Worm (Caenorhabditis elegans) whole organism, L4/young adult: ENCODE data around the gene rps-11.

Experiments
- dao-5 ChIP-seq: sonication (generic microtip); optimal IDR thresholded peaks from 2 replicates; lab custom pipeline; 2016; ENCODE audit warnings: missing genotype, missing genetic modification characterization, moderate library complexity, missing compliant biosample characterization
- him-1 ChIP-seq: sonication (generic microtip); optimal IDR thresholded peaks from 2 replicates; lab custom pipeline; 2016; ENCODE audit warnings: missing genotype, missing genetic modification reagents, missing genetic modification characterization, missing compliant biosample characterization

ce11 chrIV:11569795-11570194 is 32.6 kb upstream of the rps-11 start:
- no peak for TF ChIP-seq dao-5 (tag; lab: Kevin White, UChicago)
- no peak for TF ChIP-seq him-1 (tag; lab: Kevin White, UChicago)
